Worm (Caenorhabditis elegans): ENCODE measurements around the gene clp-4.

DNA sequence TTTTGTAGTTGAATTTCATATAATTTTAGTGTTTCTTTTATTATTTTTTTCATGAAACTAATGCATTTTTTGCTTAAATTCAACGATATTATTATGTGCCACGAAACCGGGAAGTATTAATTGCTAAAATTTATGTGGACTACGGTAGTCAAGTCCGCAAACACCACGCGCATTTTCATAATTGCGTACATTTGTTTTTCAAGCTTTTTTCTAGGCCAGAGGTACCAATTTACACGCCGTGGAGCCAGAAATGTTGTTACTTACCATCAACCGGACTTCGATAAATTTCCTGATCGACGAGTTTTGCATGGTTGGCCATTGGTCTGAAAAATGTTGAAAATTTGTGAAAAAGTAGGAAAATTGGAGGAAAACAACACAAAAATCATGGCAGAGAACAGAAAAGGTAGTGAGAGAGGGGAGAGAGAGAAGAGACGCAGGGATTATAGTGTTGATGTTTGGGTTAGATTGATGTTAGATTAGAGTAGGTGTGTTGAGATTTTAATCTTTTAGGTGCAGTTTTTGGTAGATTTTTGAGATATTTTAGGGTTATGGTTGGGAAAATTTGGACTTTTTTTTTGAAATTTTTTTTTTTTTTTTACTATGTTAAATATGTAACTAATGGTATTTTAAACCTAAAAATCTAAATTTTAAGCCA, at the start of gene clp-4:
- TF ChIP-seq nhr-76 (tag; optimal IDR thresholded peaks at IDR 0.05), result no peak
- no peak for TF ChIP-seq unc-62 (GFP tag; optimal IDR thresholded peaks at IDR 0.05 in 1 of 2)
- no peak for TF ChIP-seq unc-62 (tag; optimal IDR thresholded peaks at IDR 0.05)
- TF ChIP-seq Y5F2A.4 (GFP tag; optimal IDR thresholded peaks at IDR 0.05), result no peak
- no peak for TF ChIP-seq rbr-2 (tag; optimal IDR thresholded peaks at IDR 0.05)
- no peak for TF ChIP-seq ceh-32 (tag; optimal IDR thresholded peaks at IDR 0.05; ENCODE audit: poor library complexity)
- TF ChIP-seq nhr-237 (tag; optimal IDR thresholded peaks at IDR 0.05), result no peak
- no peak for TF ChIP-seq ztf-11 (tag; optimal IDR thresholded peaks at IDR 0.05)
- no peak for TF ChIP-seq ZK546.5 (tag; optimal IDR thresholded peaks at IDR 0.05)

Data from whole organism, L4 larva.